Worm (Caenorhabditis elegans): ENCODE data around the gene C29F7.1.

DNA sequence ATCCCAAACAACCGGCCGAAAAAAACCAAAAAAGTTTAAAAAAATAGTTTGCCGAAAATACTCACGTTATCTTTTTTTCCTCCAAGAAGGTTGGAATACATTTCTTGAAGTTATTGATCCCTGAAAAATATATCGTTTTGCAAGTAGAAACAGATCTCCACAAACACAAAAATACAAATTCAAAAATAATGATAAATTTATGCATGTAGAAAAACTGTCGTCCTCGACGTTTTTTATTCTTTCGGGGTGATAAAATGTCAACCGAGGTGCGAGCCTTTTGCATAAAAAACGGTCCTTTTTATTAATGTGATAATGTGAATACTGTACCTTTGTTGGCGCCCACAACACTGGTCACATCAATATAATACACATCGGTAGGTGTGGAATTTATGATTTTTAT is 54.1 kb downstream of the C29F7.1 start, which contains the start of gene F02D10.2:
- no peak for TF ChIP-seq dao-5 (tag; optimal IDR thresholded peaks at IDR 0.05)
- no peak for TF ChIP-seq him-1 (tag; optimal IDR thresholded peaks at IDR 0.05)

Data from whole organism, L4/young adult.